Fruit fly (Drosophila melanogaster) whole organism, embryonic: ENCODE results near the gene CG10376.

Source experiments
- Antp ChIP-seq: fragments of 200-800 bp; sonication (Bioruptor generic); optimal IDR thresholded peaks from 3 replicates; lab custom pipeline; 2016; ENCODE audit warnings: missing biosample characterization, missing genetic modification characterization
- Atf-2 ChIP-seq: fragments of 200-800 bp; sonication (Bioruptor generic); optimal IDR thresholded peaks from 2 replicates; lab custom pipeline; 2016; ENCODE audit warnings: missing biosample characterization, missing genetic modification characterization
- CG13287 ChIP-seq: fragments of 200-800 bp; sonication (Bioruptor generic); IDR thresholded peaks from 2 replicates; pipeline ENCODE4 v1.3.6; 2022; ENCODE audit warnings: missing biosample characterization, missing genetic modification characterization; ENCODE audit not compliant: partially characterized antibody
- CG17829 ChIP-seq: fragments of 200-800 bp; optimal IDR thresholded peaks from 2 replicates; lab custom pipeline; 2019; ENCODE audit warnings: missing biosample characterization, mild to moderate bottlenecking, missing genetic modification characterization, moderate library complexity
- CG34224 ChIP-seq: fragments of 200-800 bp; sonication (Bioruptor generic); IDR thresholded peaks from 3 replicates; pipeline ENCODE4 v1.3.6; 2022; ENCODE audit warnings: missing biosample characterization, missing genetic modification characterization; ENCODE audit not compliant: partially characterized antibody
- CG4730 ChIP-seq: fragments of 200-800 bp; sonication (Bioruptor generic); IDR thresholded peaks from 2 replicates; pipeline ENCODE4 v1.3.6; 2022; ENCODE audit warnings: missing biosample characterization, missing genetic modification characterization
- CG5180 ChIP-seq: fragments of 200-800 bp; sonication (Bioruptor generic); optimal IDR thresholded peaks from 3 replicates; lab custom pipeline; 2017; ENCODE audit warnings: missing biosample characterization, missing genetic modification characterization, mild to moderate bottlenecking, moderate library complexity, missing genetic modification reagents
- dpn ChIP-seq, 2 experiments: fragments of 200-800 bp; sonication (Bioruptor generic); optimal IDR thresholded peaks; 3 replicates each; lab custom pipeline; 2016; ENCODE audit warnings: missing biosample characterization in 2 of 2, missing genetic modification characterization in 2 of 2
- emc ChIP-seq: fragments of 200-800 bp; sonication (Bioruptor generic); optimal IDR thresholded peaks from 2 replicates; lab custom pipeline; 2016; ENCODE audit warnings: missing biosample characterization, missing genetic modification characterization
- pnt ChIP-seq: fragments of 200-800 bp; sonication (Bioruptor generic); optimal IDR thresholded peaks from 3 replicates; lab custom pipeline; 2016; ENCODE audit warnings: missing biosample characterization, missing genetic modification characterization
- psq ChIP-seq: fragments of 200-800 bp; sonication (Bioruptor generic); optimal IDR thresholded peaks from 2 replicates; lab custom pipeline; 2017; ENCODE audit warnings: missing biosample characterization, missing genetic modification characterization
- sima ChIP-seq: fragments of 200-800 bp; sonication (Bioruptor generic); optimal IDR thresholded peaks from 2 replicates; lab custom pipeline; 2016; ENCODE audit warnings: missing biosample characterization, missing genetic modification characterization

DNA sequence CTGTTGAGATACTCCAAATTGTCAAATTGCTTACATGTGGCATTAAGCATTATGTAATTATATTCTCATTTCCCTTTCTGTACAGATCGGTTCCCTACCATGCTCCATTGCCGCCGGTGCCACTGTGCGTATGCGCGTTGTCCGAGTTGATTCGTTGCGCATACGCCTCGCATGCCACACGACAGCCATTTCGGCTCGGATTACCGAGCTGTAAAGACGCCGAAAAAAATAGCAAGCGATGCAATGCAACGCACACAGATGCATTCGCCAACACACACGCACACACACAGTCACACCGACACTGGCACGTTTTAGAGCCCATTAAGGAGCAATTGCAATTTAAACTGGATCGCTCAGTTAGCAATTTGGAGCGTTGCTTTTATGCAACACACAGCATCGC, 42.5 kb upstream of the CG10376 start:
- TF ChIP-seq CG4730 (GFP tag; lab: Robert Waterston, UW) (no peak), psq (GFP tag; lab: Kevin White, UChicago) (no peak), CG17829 (tag; lab: Kevin White, UChicago) (no peak), CG13287 (GFP tag; lab: Robert Waterston, UW) (no peak), Antp (GFP tag; lab: Kevin White, UChicago) (no peak), Atf-2 (GFP tag; lab: Kevin White, UChicago) (no peak), CG34224 (GFP tag; lab: Robert Waterston, UW) (no peak), sima (no peak), CG5180 (no peak), pnt (GFP tag; lab: Kevin White, UChicago) (no peak), dpn (GFP tag; optimal IDR thresholded peaks at IDR 0.05; lab: Kevin White, UChicago) (no peak), emc (no peak)
